Worm (Caenorhabditis elegans) whole organism, young adult: ENCODE results near the gene F19F10.1.

Experiments
- C17E4.6 ChIP-seq: fragments of 200-800 bp; sonication (Bioruptor generic); IDR thresholded peaks from 2 replicates; pipeline ENCODE4 v1.3.6; 2022; ENCODE audit warnings: missing genetic modification reagents, missing genetic modification characterization, missing compliant biosample characterization
- F23B12.7 ChIP-seq: sonication (generic microtip); optimal IDR thresholded peaks from 2 replicates; lab custom pipeline; 2017; ENCODE audit warnings: missing genetic modification characterization, mild to moderate bottlenecking, missing compliant biosample characterization, antibody characterized with exemption, moderate library complexity; ENCODE audit not compliant: insufficient read depth
- F37B4.10 ChIP-seq: fragments of 200-800 bp; sonication (Bioruptor generic); IDR thresholded peaks from 2 replicates; pipeline ENCODE4 v1.3.6; 2022; ENCODE audit warnings: missing genetic modification characterization, missing compliant biosample characterization
- ama-1 ChIP-seq, 3 experiments: fragments of 150-350 bp in 1 of 3; sonication (generic microtip) in 2 of 3; optimal IDR thresholded peaks; 2 replicates each; lab custom pipeline; 2014 to 2018; ENCODE audit warnings: missing biosample characterization in 2 of 3, missing genetic modification characterization in 2 of 3, missing genetic modification reagents in 2 of 3
- aptf-2 ChIP-seq: fragments of 200-800 bp; sonication (Bioruptor generic); conservative IDR thresholded peaks from 2 replicates; pipeline ENCODE4 v1.3.6; 2022; ENCODE audit warnings: missing genetic modification reagents, missing genetic modification characterization, missing compliant biosample characterization
- ceh-79 ChIP-seq: sonication (generic microtip); optimal IDR thresholded peaks from 2 replicates; lab custom pipeline; 2017; ENCODE audit warnings: mild to moderate bottlenecking, missing genetic modification characterization, missing compliant biosample characterization
- mxl-1 ChIP-seq: sonication (generic microtip); optimal IDR thresholded peaks from 2 replicates; lab custom pipeline; 2016; ENCODE audit warnings: missing genetic modification characterization, missing compliant biosample characterization
- pha-4 ChIP-seq: fragments of 150-350 bp; sonication (generic microtip); optimal IDR thresholded peaks from 2 replicates; lab custom pipeline; 2014; ENCODE audit warnings: missing biosample characterization, missing genetic modification reagents, missing genetic modification characterization
- tlf-1 ChIP-seq: fragments of 200-800 bp; sonication (Bioruptor generic); optimal IDR thresholded peaks from 2 replicates; lab custom pipeline; 2018; ENCODE audit warnings: mild to moderate bottlenecking, missing genetic modification characterization, missing compliant biosample characterization
- unc-130 ChIP-seq: sonication (generic microtip); optimal IDR thresholded peaks from 2 replicates; lab custom pipeline; 2016; ENCODE audit warnings: missing genetic modification reagents, missing genetic modification characterization, missing compliant biosample characterization
- unc-62 ChIP-seq: fragments of 150-350 bp; optimal IDR thresholded peaks from 2 replicates; lab custom pipeline; 2014; ENCODE audit warnings: missing biosample characterization, missing genetic modification reagents, missing genetic modification characterization
- xnd-1 ChIP-seq: sonication (generic microtip); optimal IDR thresholded peaks from 2 replicates; lab custom pipeline; 2016; ENCODE audit warnings: missing genotype, missing genetic modification reagents, missing genetic modification characterization, missing compliant biosample characterization
- zim-3 ChIP-seq: sonication (generic microtip); optimal IDR thresholded peaks from 2 replicates; lab custom pipeline; 2017; ENCODE audit warnings: mild to moderate bottlenecking, missing genetic modification characterization, moderate library complexity, missing compliant biosample characterization
- ztf-18 ChIP-seq: sonication (generic microtip); optimal IDR thresholded peaks from 2 replicates; lab custom pipeline; 2016; ENCODE audit warnings: missing genotype, mild to moderate bottlenecking, missing genetic modification characterization, missing compliant biosample characterization

ce11 chrV:7527153-7527552, 35.9 kb upstream of the F19F10.1 start, which contains the start of gene C54F6.17:
- no peak for TF ChIP-seq ztf-18
- no peak for TF ChIP-seq tlf-1 (GFP tag; lab: Kevin White, UChicago)
- no peak for TF ChIP-seq pha-4 (tag; lab: Kevin White, UChicago)
- TF ChIP-seq xnd-1 (tag; lab: Kevin White, UChicago) = no peak
- no peak for TF ChIP-seq aptf-2 (GFP tag; lab: Robert Waterston, UW)
- no peak for TF ChIP-seq ama-1 (optimal IDR thresholded peaks at IDR 0.05; lab: Kevin White, UChicago)
- TF ChIP-seq ama-1 (GFP tag; optimal IDR thresholded peaks at IDR 0.05; lab: Kevin White, UChicago) = no peak
- TF ChIP-seq mxl-1 (tag; lab: Kevin White, UChicago) = no peak
- no peak for TF ChIP-seq ceh-79 (tag; lab: Kevin White, UChicago)
- TF ChIP-seq F23B12.7 (tag; lab: Kevin White, UChicago) = no peak
- TF ChIP-seq F37B4.10 (GFP tag; lab: Robert Waterston, UW) = no peak
- no peak for TF ChIP-seq unc-130 (GFP tag; lab: Kevin White, UChicago)
- no peak for TF ChIP-seq unc-62 (GFP tag; lab: Kevin White, UChicago)
- TF ChIP-seq zim-3 = no peak
- no peak for TF ChIP-seq C17E4.6 (GFP tag; lab: Robert Waterston, UW)
